Worm (Caenorhabditis elegans): ENCODE results near the gene dnj-7.

DNA sequence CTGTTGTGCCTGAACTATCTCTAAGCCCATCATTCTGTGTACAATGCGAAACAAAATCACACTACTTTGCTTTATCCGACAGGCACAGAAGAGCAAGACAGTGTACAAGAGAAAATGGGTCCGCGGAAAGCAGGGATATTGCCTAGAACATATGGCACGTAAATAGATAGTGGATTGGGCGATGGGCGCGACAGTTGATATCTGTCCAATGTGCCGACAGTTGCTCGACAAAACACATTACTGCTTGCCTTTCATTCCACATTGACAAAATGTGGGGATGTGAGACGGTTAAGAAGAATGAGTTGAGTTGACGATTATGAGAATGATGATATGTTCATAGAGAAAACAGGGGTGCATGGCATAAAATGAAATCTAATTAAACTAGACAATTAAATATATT, 30.7 kb downstream of the dnj-7 start:
- TF ChIP-seq him-1 (tag; optimal IDR thresholded peaks at IDR 0.05): no peak
- TF ChIP-seq W03F9.2 (tag; optimal IDR thresholded peaks at IDR 0.05): no peak

Data from whole organism, L4/young adult.